Worm (Caenorhabditis elegans): ENCODE data around the gene mec-12.

DNA sequence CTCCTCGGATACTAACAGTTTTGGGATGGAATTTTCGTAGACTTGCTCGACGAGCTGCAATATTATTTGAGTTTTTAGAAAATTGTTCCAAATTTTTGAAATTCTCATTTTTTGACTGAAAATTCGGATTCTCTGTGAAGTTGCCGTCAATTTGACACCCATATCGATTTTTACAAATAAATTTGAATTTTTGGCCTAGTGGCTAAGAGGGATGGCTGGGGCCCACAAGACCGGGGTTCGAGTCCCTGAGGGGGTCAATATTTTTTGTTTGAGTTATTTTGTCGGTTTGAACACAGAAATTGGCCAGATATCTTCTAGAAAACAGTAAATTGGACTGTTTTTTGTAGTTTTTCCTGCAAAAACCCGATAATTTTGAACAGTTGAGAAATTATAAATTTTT, 28.4 kb downstream of the mec-12 start:
- TF ChIP-seq nhr-12 (tag; optimal IDR thresholded peaks at IDR 0.05) (no peak), fos-1 (tag; optimal IDR thresholded peaks at IDR 0.05) (no peak), nhr-67 (tag; optimal IDR thresholded peaks at IDR 0.05) (no peak), egl-5 (tag; optimal IDR thresholded peaks at IDR 0.05) (no peak), ama-1 (optimal IDR thresholded peaks at IDR 0.05) (no peak), elt-3 (tag; optimal IDR thresholded peaks at IDR 0.05) (no peak), jun-1 (tag; optimal IDR thresholded peaks at IDR 0.05) (no peak), nhr-11 (tag; optimal IDR thresholded peaks at IDR 0.05) (no peak), snpc-4 (tag; optimal IDR thresholded peaks at IDR 0.05) (no peak)
